Fruit fly (Drosophila melanogaster) whole organism, embryonic: ENCODE data around the gene Alg7.

ENCODE experiments used
- CG14050 ChIP-seq: fragments of 200-800 bp; sonication (Bioruptor generic); IDR thresholded peaks from 3 replicates; pipeline ENCODE4 v1.3.6; 2022; ENCODE audit warnings: missing biosample characterization, missing genetic modification characterization
- CG43689 ChIP-seq: fragments of 200-800 bp; sonication (Bioruptor generic); IDR thresholded peaks from 2 replicates; pipeline ENCODE4 v1.3.6; 2022; ENCODE audit warnings: missing biosample characterization, missing genetic modification characterization
- CG7271 ChIP-seq: fragments of 200-800 bp; sonication (Bioruptor generic); optimal IDR thresholded peaks from 2 replicates; lab custom pipeline; 2018; ENCODE audit warnings: missing biosample characterization, mild to moderate bottlenecking, missing genetic modification characterization, moderate library complexity
- CG8281 ChIP-seq: fragments of 200-800 bp; sonication (Bioruptor generic); optimal IDR thresholded peaks from 2 replicates; lab custom pipeline; 2018; ENCODE audit warnings: missing biosample characterization, mild to moderate bottlenecking, missing genetic modification characterization, moderate library complexity
- CG9932 ChIP-seq: fragments of 200-800 bp; sonication (Bioruptor generic); IDR thresholded peaks from 2 replicates; pipeline ENCODE4 v1.3.6; 2022; ENCODE audit warnings: missing biosample characterization, missing genetic modification characterization
- Dip3 ChIP-seq: fragments of 200-800 bp; sonication (Bioruptor generic); optimal IDR thresholded peaks from 3 replicates; lab custom pipeline; 2016; ENCODE audit warnings: missing biosample characterization, missing genetic modification characterization
- Mrtf ChIP-seq: fragments of 200-800 bp; sonication (Bioruptor generic); IDR thresholded peaks from 3 replicates; pipeline ENCODE4 v1.3.6; 2022; ENCODE audit warnings: missing biosample characterization, missing genetic modification characterization
- Rfx ChIP-seq: fragments of 200-800 bp; sonication (Bioruptor generic); IDR thresholded peaks from 2 replicates; pipeline ENCODE4 v1.3.6; 2022; ENCODE audit warnings: missing biosample characterization, missing genetic modification characterization
- eyg ChIP-seq: fragments of 200-800 bp; sonication (Bioruptor generic); optimal IDR thresholded peaks from 3 replicates; lab custom pipeline; 2016; ENCODE audit warnings: missing biosample characterization, missing genetic modification characterization
- tll ChIP-seq, 2 experiments: fragments of 200-800 bp in 1 of 2; fragments of >200 bp in 1 of 2; sonication (Bioruptor generic) in 1 of 2; optimal IDR thresholded peaks; 2 replicates each; lab custom pipeline; 2017 to 2019; ENCODE audit warnings: missing biosample characterization in 2 of 2, missing genetic modification characterization in 2 of 2, mild to moderate bottlenecking in 1 of 2, moderate library complexity in 1 of 2

DNA sequence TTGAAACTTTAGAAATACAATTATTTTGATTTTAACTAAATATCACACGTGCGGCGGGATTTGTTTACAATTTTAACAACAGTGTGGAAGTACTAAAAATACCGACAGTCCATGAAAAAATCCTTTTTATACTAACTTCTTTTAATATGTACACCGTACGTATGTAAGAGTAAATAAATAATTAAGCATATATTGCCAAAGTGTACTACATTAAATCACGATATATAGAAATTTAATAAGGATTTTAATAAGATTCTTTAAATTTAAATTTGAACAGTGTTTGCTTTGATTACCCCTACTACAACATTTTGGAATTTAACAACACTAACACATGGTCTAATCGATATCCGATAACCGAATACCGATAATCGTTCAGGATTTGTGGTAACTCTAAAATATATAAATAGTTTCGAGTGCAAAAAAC lies 43.2 kb downstream of the Alg7 start, which contains the start of the genes Ski6 and CG16812:
- peak; percentile 49 for TF ChIP-seq CG7271 (tag; lab: Kevin White, UChicago)
- TF ChIP-seq Dip3 (GFP tag; lab: Kevin White, UChicago) = peak; percentile 30
- peak; percentile 42; the same call in 2 of the 3 replicates for TF ChIP-seq CG14050
- TF ChIP-seq CG8281 = no peak
- TF ChIP-seq CG43689 = no peak
- TF ChIP-seq Rfx = peak; percentile 73
- no peak for TF ChIP-seq eyg (GFP tag; lab: Kevin White, UChicago)
- no peak for TF ChIP-seq tll (GFP tag; optimal IDR thresholded peaks at IDR 0.05; lab: Kevin White, UChicago)
- TF ChIP-seq Mrtf (GFP tag; lab: Robert Waterston, UW) = no peak
- peak; percentile 78 for TF ChIP-seq CG9932
